Worm (Caenorhabditis elegans) whole organism, dauer: ENCODE results near the gene B0244.6.

Source experiments
- unc-62 ChIP-seq: sonication (generic microtip); optimal IDR thresholded peaks from 2 replicates; lab custom pipeline; 2017; ENCODE audit warnings: missing biosample characterization, missing genetic modification reagents, missing genetic modification characterization

The B0244.6 gene

ce11 chrIII:5769726-5770235 is 32.0 kb downstream of the B0244.6 start, which contains the start of gene cutl-23:
Gene cutl-23, plus strand, starts transcription at chrIII:5770185.
- no peak for TF ChIP-seq unc-62 (GFP tag; lab: Kevin White, UChicago)

ce11 chrIII:5782080-5782479 is 44.3 kb downstream of the B0244.6 start:
- TF ChIP-seq unc-62 (GFP tag; lab: Kevin White, UChicago), result no peak

- no peak for TF ChIP-seq unc-62 (GFP tag; lab: Kevin White, UChicago)
These were observed 47.6 kb downstream of the B0244.6 start, which contains the start of gene Y37B11A.3 for ce11 chrIII:5785273-5785929. Gene Y37B11A.3, minus strand, starts transcription at chrIII:5785323.

ce11 chrIII:5790550-5790949 is 52.7 kb downstream of the B0244.6 start, which contains the start of gene rev-3:
Gene rev-3, minus strand, starts transcription at chrIII:5790650.
- TF ChIP-seq unc-62 (GFP tag; lab: Kevin White, UChicago), result no peak
